Worm (Caenorhabditis elegans): ENCODE data around the gene cdc-25.3.

DNA sequence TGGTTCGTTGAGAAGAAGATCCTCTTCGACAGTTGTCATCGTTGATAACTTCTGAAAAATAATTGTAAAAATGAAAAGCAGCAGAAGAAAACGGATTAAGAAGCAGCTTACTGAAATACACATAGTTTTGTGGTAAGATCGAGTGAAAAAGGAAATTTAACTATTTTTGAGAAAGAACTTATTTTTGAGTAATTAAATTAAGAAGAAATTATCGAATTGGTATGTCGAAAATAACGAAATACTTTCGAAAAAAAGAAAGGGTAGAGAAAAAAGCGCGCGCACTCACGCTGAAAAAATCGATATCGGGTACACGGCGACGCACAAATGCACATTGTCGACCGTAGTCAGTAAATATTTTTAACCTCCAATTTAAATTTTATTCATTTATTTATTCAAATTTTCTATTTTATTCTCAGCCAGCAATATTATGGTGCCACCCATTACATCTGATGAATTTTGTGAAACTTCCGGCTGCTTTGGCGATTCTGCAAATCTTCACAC is 38.5 kb upstream of the cdc-25.3 start, which contains the start of the genes ZK643.5 and ZK643.2:
- TF ChIP-seq ztf-4 (tag; optimal IDR thresholded peaks at IDR 0.05) (no peak), nhr-28 (tag; optimal IDR thresholded peaks at IDR 0.05) (no peak), unc-39 (tag; optimal IDR thresholded peaks at IDR 0.05) (no peak), ZK546.5 (tag; optimal IDR thresholded peaks at IDR 0.05) (no peak)

Measured in whole organism, L3 larva.